Worm (Caenorhabditis elegans) whole organism, L2 larva: ENCODE data around the gene fbxa-98.

ENCODE experiments used
- R02D3.7 ChIP-seq: fragments of 150-350 bp; optimal IDR thresholded peaks from 2 replicates; lab custom pipeline; 2014; ENCODE audit warnings: missing biosample characterization, missing genetic modification characterization
- aly-2 ChIP-seq: fragments of 150-350 bp; optimal IDR thresholded peaks from 2 replicates; lab custom pipeline; 2014; ENCODE audit warnings: missing biosample characterization, missing genetic modification characterization
- ama-1 ChIP-seq: fragments of 150-350 bp; optimal IDR thresholded peaks from 2 replicates; lab custom pipeline; 2018; ENCODE audit warnings: inconsistent platforms
- egl-27 ChIP-seq: sonication (generic microtip); optimal IDR thresholded peaks from 3 replicates; lab custom pipeline; 2017; ENCODE audit warnings: missing biosample characterization, missing genetic modification reagents, missing genetic modification characterization
- elt-3 ChIP-seq: sonication (generic microtip); optimal IDR thresholded peaks from 2 replicates; lab custom pipeline; 2017; ENCODE audit warnings: missing biosample characterization, missing genetic modification characterization
- fos-1 ChIP-seq: fragments of 150-350 bp; optimal IDR thresholded peaks from 2 replicates; lab custom pipeline; 2014; ENCODE audit warnings: missing biosample characterization, missing genetic modification characterization
- lsy-2 ChIP-seq, 2 experiments: fragments of 150-350 bp in 1 of 2; sonication (generic microtip) in 1 of 2; optimal IDR thresholded peaks; 2 replicates each; lab custom pipeline; 2014 to 2017; ENCODE audit warnings: missing biosample characterization in 2 of 2, missing genetic modification characterization in 2 of 2
- nhr-10 ChIP-seq: sonication (generic microtip); optimal IDR thresholded peaks from 2 replicates; lab custom pipeline; 2017; ENCODE audit warnings: missing biosample characterization, missing genetic modification characterization
- nhr-25 ChIP-seq: fragments of 150-350 bp; sonication (generic microtip); optimal IDR thresholded peaks from 3 replicates; lab custom pipeline; 2014; ENCODE audit warnings: missing biosample characterization, missing genetic modification characterization
- snpc-4 ChIP-seq: fragments of 150-350 bp; optimal IDR thresholded peaks from 2 replicates; lab custom pipeline; 2014; ENCODE audit warnings: missing biosample characterization, missing genetic modification characterization
- unc-39 ChIP-seq: fragments of 150-350 bp; optimal IDR thresholded peaks from 2 replicates; lab custom pipeline; 2014; ENCODE audit warnings: missing biosample characterization, missing genetic modification characterization
- zag-1 ChIP-seq: fragments of 150-350 bp; optimal IDR thresholded peaks from 2 replicates; lab custom pipeline; 2014; ENCODE audit warnings: missing biosample characterization, missing genetic modification characterization

- TF ChIP-seq snpc-4 (no peak), ama-1 (lab: Kevin White, UChicago) (no peak), aly-2 (no peak), zag-1 (tag; lab: Kevin White, UChicago) (no peak), unc-39 (tag; lab: Kevin White, UChicago) (no peak), nhr-10 (no peak), nhr-25 (tag; lab: Kevin White, UChicago) (no peak), fos-1 (tag; lab: Kevin White, UChicago) (no peak), R02D3.7 (tag; lab: Kevin White, UChicago) (no peak), elt-3 (tag; lab: Kevin White, UChicago) (no peak), egl-27 (tag; lab: Kevin White, UChicago) (no peak), lsy-2 (tag; optimal IDR thresholded peaks at IDR 0.05; lab: Kevin White, UChicago) (no peak)
Observed at ce11 chrIV:13666849-13667430, 33.7 kb downstream of the fbxa-98 start, which contains the start of gene fbxa-215.
